Worm (Caenorhabditis elegans) whole organism, early embryonic: ENCODE results near the gene Y47D3A.20.

Experiments used
- B0310.2 ChIP-seq: sonication (generic microtip); optimal IDR thresholded peaks from 2 replicates; lab custom pipeline; 2016; ENCODE audit warnings: mild to moderate bottlenecking, missing genetic modification characterization, missing compliant biosample characterization
- F13C5.2 ChIP-seq: sonication (generic microtip); optimal IDR thresholded peaks from 2 replicates; lab custom pipeline; 2017; ENCODE audit warnings: mild to moderate bottlenecking, missing genetic modification characterization, inconsistent platforms, missing compliant biosample characterization
- aly-1 ChIP-seq: sonication (generic microtip); optimal IDR thresholded peaks from 2 replicates; lab custom pipeline; 2016; ENCODE audit warnings: missing genetic modification characterization, missing compliant biosample characterization
- ama-1 ChIP-seq: fragments of 150-350 bp; optimal IDR thresholded peaks from 2 replicates; lab custom pipeline; 2014
- ceh-13 ChIP-seq: fragments of 200-800 bp; sonication (Bioruptor generic); optimal IDR thresholded peaks from 2 replicates; lab custom pipeline; 2018; ENCODE audit warnings: mild to moderate bottlenecking, missing genetic modification characterization, missing compliant biosample characterization
- ceh-36 ChIP-seq: sonication (generic microtip); optimal IDR thresholded peaks from 2 replicates; lab custom pipeline; 2016; ENCODE audit warnings: missing genetic modification characterization, inconsistent platforms, missing compliant biosample characterization
- ets-7 ChIP-seq: sonication (generic microtip); optimal IDR thresholded peaks from 2 replicates; lab custom pipeline; 2016; ENCODE audit warnings: missing genotype, missing genetic modification characterization, missing compliant biosample characterization
- flt-1 ChIP-seq: fragments of 200-800 bp; sonication (Bioruptor generic); IDR thresholded peaks from 2 replicates; pipeline ENCODE4 v1.3.6; 2022; ENCODE audit warnings: missing genetic modification characterization, missing compliant biosample characterization
- hmbx-1 ChIP-seq: sonication (generic microtip); optimal IDR thresholded peaks from 2 replicates; lab custom pipeline; 2016; ENCODE audit warnings: mild to moderate bottlenecking, missing genetic modification characterization, missing compliant biosample characterization
- hmg-4 ChIP-seq: fragments of 200-800 bp; sonication (Bioruptor generic); optimal IDR thresholded peaks from 2 replicates; lab custom pipeline; 2018; ENCODE audit warnings: mild to moderate bottlenecking, missing genetic modification characterization, missing compliant biosample characterization
- hnd-1 ChIP-seq: sonication (generic microtip); optimal IDR thresholded peaks from 2 replicates; lab custom pipeline; 2016; ENCODE audit warnings: missing genetic modification characterization, missing compliant biosample characterization
- pes-1 ChIP-seq: fragments of 200-800 bp; sonication (Bioruptor generic); IDR thresholded peaks from 2 replicates; pipeline ENCODE4 v1.3.6; 2022; ENCODE audit warnings: missing genetic modification reagents, missing genetic modification characterization, missing compliant biosample characterization
- scrt-1 ChIP-seq: fragments of 200-800 bp; sonication (Bioruptor generic); IDR thresholded peaks from 2 replicates; pipeline ENCODE4 v1.3.6; 2022; ENCODE audit warnings: missing genetic modification characterization, missing compliant biosample characterization
- sea-1 ChIP-seq: fragments of 200-800 bp; sonication (Bioruptor generic); conservative IDR thresholded peaks from 2 replicates; pipeline ENCODE4 v1.3.6; 2022; ENCODE audit warnings: missing genetic modification characterization, missing compliant biosample characterization
- tbx-11 ChIP-seq: fragments of 200-800 bp; sonication (Bioruptor generic); IDR thresholded peaks from 2 replicates; pipeline ENCODE4 v1.3.6; 2022; ENCODE audit warnings: missing genetic modification characterization, missing compliant biosample characterization
- tbx-37 ChIP-seq: fragments of 200-800 bp; sonication (Bioruptor generic); conservative IDR thresholded peaks from 2 replicates; pipeline ENCODE4 v1.3.6; 2022; ENCODE audit warnings: missing genetic modification reagents, missing genetic modification characterization, missing compliant biosample characterization
- tra-4 ChIP-seq: sonication (generic microtip); optimal IDR thresholded peaks from 2 replicates; lab custom pipeline; 2017; ENCODE audit warnings: missing genetic modification characterization, missing compliant biosample characterization

Y47D3A.20 gene

DNA sequence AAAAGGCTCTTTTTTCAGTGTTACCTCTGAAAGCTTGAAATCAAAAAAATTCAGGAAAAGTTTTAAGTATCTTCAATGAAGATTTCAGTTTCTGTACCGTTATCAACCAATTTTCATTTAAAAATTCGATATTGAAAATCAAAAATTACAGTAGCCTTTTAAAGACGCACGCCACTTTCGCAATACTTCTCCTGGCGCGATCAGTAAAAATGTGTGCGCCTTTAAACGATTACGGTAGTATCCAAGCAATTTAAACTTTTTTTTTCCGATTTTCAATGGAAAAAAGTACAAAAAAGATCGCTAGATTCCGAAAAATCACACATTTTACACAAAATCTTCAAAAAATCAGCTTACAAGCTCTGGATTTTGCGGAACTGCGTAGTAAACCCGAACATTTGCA is 15.0 kb downstream of the Y47D3A.20 start:
- no peak for TF ChIP-seq sea-1 (GFP tag; lab: Robert Waterston, UW)
- no peak for TF ChIP-seq ama-1 (lab: Kevin White, UChicago)
- TF ChIP-seq flt-1 (GFP tag; lab: Robert Waterston, UW) = no peak
- TF ChIP-seq B0310.2 = no peak
- no peak for TF ChIP-seq hmbx-1
- no peak for TF ChIP-seq ets-7 (tag; lab: Kevin White, UChicago)
- TF ChIP-seq ceh-13 (GFP tag; lab: Kevin White, UChicago) = no peak
- no peak for TF ChIP-seq tra-4 (tag; lab: Kevin White, UChicago)
- TF ChIP-seq pes-1 (GFP tag; lab: Robert Waterston, UW) = no peak
- TF ChIP-seq ceh-36 (tag; lab: Kevin White, UChicago) = no peak
- TF ChIP-seq F13C5.2 (tag; lab: Kevin White, UChicago) = no peak
- no peak for TF ChIP-seq tbx-37 (GFP tag; lab: Robert Waterston, UW)
- no peak for TF ChIP-seq hmg-4 (GFP tag; lab: Kevin White, UChicago)
- TF ChIP-seq scrt-1 (GFP tag; lab: Robert Waterston, UW) = no peak
- no peak for TF ChIP-seq hnd-1 (tag; lab: Kevin White, UChicago)

DNA sequence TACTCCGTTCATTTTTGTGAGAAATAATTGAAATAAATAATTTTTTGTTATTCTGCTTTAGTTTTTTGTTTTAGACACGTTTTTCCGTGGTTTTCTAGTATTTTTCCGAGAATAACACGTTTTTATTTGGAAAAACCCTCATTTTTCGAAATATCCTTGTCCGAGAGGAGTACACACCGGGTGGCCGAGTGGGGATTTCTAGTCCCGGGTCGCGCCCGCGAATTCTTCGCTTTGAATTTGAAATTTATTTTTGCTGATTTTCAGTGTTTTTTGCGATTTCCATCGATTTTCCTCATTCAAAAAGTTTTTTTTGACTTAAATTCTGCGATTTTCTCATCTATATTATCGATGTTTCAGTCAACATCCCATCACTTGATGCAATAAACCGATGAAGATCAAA is 15.7 kb downstream of the Y47D3A.20 start, which contains the start of the genes gly-9, mib-1 and smc-3:
Gene gly-9, minus strand, starts transcription at position 27 of the 400 bp plus-strand sequence.
Gene mib-1, minus strand, starts transcription at position 123 of the 400 bp plus-strand sequence.
Gene smc-3, plus strand, starts transcription at position 351 of the 400 bp plus-strand sequence.
- TF ChIP-seq hmg-4 (GFP tag; lab: Kevin White, UChicago) (no peak), pes-1 (GFP tag; lab: Robert Waterston, UW) (peak; percentile 66), hnd-1 (tag; lab: Kevin White, UChicago) (no peak), ceh-36 (tag; lab: Kevin White, UChicago) (no peak), tra-4 (tag; lab: Kevin White, UChicago) (no peak), tbx-11 (GFP tag; lab: Robert Waterston, UW) (0 out of 2 replicates have a peak, but pooled peaks have one; percentile 34), aly-1 (tag; lab: Kevin White, UChicago) (no peak), flt-1 (GFP tag; lab: Robert Waterston, UW) (no peak), ets-7 (tag; lab: Kevin White, UChicago) (peak; percentile 15), scrt-1 (GFP tag; lab: Robert Waterston, UW) (0 out of 2 replicates have a peak, but pooled peaks have one; percentile 60), tbx-37 (GFP tag; lab: Robert Waterston, UW) (peak; percentile 83), F13C5.2 (tag; lab: Kevin White, UChicago) (no peak)

DNA sequence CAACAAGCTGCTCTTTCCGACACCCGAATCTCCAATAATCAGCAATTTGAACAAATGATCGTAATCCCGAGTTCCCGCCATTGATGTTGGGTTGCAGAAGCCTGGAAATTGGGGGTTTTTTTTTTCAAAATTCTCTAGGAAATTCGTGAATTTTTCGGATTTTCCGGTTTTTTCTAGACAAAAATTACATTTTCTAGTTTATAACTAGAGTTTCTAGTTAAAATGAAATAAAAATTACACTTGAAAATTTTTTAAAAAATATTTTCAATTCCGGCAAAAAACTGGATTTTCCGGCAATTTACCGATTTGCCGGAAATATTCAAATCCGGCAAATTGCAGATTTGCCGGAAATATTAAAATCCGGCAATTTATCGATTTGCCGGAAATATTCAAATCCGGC is 36.6 kb downstream of the Y47D3A.20 start, which contains the start of gene rab-35:
Gene rab-35, minus strand, starts transcription at position 101 of the 400 bp plus-strand sequence.
- no peak for TF ChIP-seq tbx-37 (GFP tag; lab: Robert Waterston, UW)
- TF ChIP-seq hmbx-1 = no peak
- TF ChIP-seq pes-1 (GFP tag; lab: Robert Waterston, UW) = no peak
- no peak for TF ChIP-seq B0310.2
- no peak for TF ChIP-seq ets-7 (tag; lab: Kevin White, UChicago)
- no peak for TF ChIP-seq tbx-11 (GFP tag; lab: Robert Waterston, UW)
- no peak for TF ChIP-seq F13C5.2 (tag; lab: Kevin White, UChicago)
- no peak for TF ChIP-seq scrt-1 (GFP tag; lab: Robert Waterston, UW)
- TF ChIP-seq sea-1 (GFP tag; lab: Robert Waterston, UW) = no peak
- TF ChIP-seq ceh-13 (GFP tag; lab: Kevin White, UChicago) = no peak
- no peak for TF ChIP-seq tra-4 (tag; lab: Kevin White, UChicago)
- no peak for TF ChIP-seq ama-1 (lab: Kevin White, UChicago)
- TF ChIP-seq aly-1 (tag; lab: Kevin White, UChicago) = no peak
- no peak for TF ChIP-seq hmg-4 (GFP tag; lab: Kevin White, UChicago)
- no peak for TF ChIP-seq flt-1 (GFP tag; lab: Robert Waterston, UW)

DNA sequence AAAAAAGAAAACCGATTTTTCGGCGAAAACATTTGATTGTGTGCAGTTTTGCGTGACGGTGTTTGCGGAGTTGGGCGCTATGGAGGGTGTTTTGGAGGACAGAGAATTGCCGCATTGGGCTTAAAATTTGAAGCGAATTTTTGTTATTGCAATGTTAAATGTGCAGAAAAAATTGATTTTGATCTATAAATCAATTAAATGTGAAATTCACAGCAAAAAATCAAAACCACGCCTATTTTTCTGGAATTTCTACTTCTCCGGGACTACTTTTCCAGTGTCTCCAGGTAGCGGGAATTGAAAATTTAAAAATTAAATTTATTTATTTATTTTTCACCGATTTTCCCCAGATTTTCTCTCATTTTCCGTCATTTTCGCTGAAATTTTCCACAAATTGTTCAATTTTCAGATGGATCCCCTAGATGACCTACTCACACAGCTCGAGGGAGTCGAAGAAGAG is 42.3 kb downstream of the Y47D3A.20 start, which contains the start of gene mcm-10:
Gene mcm-10, plus strand, starts transcription at position 407 of the 457 bp plus-strand sequence.
- peak; percentile 50; the same call in 1 of the 2 replicates for TF ChIP-seq tbx-37 (GFP tag; lab: Robert Waterston, UW)
- no peak for TF ChIP-seq hmbx-1
- peak; percentile 64 for TF ChIP-seq ets-7 (tag; lab: Kevin White, UChicago)
- peak; percentile 37 for TF ChIP-seq B0310.2
- TF ChIP-seq hmg-4 (GFP tag; lab: Kevin White, UChicago) = no peak
- TF ChIP-seq sea-1 (GFP tag; lab: Robert Waterston, UW) = no peak
- TF ChIP-seq ceh-36 (tag; lab: Kevin White, UChicago) = no peak
- no peak for TF ChIP-seq tbx-11 (GFP tag; lab: Robert Waterston, UW)
- peak; percentile 35 for TF ChIP-seq tra-4 (tag; lab: Kevin White, UChicago)
- TF ChIP-seq aly-1 (tag; lab: Kevin White, UChicago) = no peak
- peak; percentile 15 for TF ChIP-seq hnd-1 (tag; lab: Kevin White, UChicago)
- TF ChIP-seq flt-1 (GFP tag; lab: Robert Waterston, UW) = peak; percentile 36; the same call in 1 of the 2 replicates
- peak; percentile 85 for TF ChIP-seq F13C5.2 (tag; lab: Kevin White, UChicago)
- TF ChIP-seq scrt-1 (GFP tag; lab: Robert Waterston, UW) = no peak
- no peak for TF ChIP-seq ama-1 (lab: Kevin White, UChicago)
- peak; percentile 37 for TF ChIP-seq ceh-13 (GFP tag; lab: Kevin White, UChicago)
- TF ChIP-seq pes-1 (GFP tag; lab: Robert Waterston, UW) = peak; percentile 59

DNA sequence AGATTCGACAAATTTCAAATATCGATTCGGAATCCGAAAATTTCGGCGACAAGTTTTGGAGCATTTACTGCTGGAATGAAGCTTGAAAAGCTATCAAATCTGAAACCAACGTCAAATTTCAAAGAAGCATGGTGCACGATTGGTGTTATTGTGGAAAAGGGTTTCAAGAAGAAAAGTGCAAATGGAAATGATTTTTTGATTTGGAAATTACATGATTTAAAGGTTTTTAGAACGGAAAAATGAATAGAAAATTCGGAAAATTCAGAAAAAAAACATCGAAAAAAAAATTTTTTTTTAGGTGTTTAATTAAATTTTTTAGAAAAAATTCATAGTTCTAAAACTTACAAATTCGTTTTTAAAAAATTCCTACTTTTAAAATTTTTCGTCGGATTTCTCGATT is 43.3 kb downstream of the Y47D3A.20 start, which contains the start of gene teg-1:
Gene teg-1, minus strand, starts transcription at position 101 of the 400 bp plus-strand sequence.
- TF ChIP-seq aly-1 (tag; lab: Kevin White, UChicago) = no peak
- no peak for TF ChIP-seq F13C5.2 (tag; lab: Kevin White, UChicago)
- no peak for TF ChIP-seq ceh-36 (tag; lab: Kevin White, UChicago)
- no peak for TF ChIP-seq ets-7 (tag; lab: Kevin White, UChicago)
- TF ChIP-seq hnd-1 (tag; lab: Kevin White, UChicago) = no peak
- no peak for TF ChIP-seq hmg-4 (GFP tag; lab: Kevin White, UChicago)
- TF ChIP-seq tbx-11 (GFP tag; lab: Robert Waterston, UW) = no peak
- no peak for TF ChIP-seq flt-1 (GFP tag; lab: Robert Waterston, UW)
- no peak for TF ChIP-seq tra-4 (tag; lab: Kevin White, UChicago)
- TF ChIP-seq pes-1 (GFP tag; lab: Robert Waterston, UW) = no peak
- no peak for TF ChIP-seq scrt-1 (GFP tag; lab: Robert Waterston, UW)
- TF ChIP-seq B0310.2 = no peak
- no peak for TF ChIP-seq hmbx-1
- TF ChIP-seq sea-1 (GFP tag; lab: Robert Waterston, UW) = no peak
- no peak for TF ChIP-seq ceh-13 (GFP tag; lab: Kevin White, UChicago)
